Worm (Caenorhabditis elegans): ENCODE results near the gene F54E4.2.

ce11 chrX:14652058-14652457, 23.3 kb upstream of the F54E4.2 start:
- TF ChIP-seq cog-1 (tag; optimal IDR thresholded peaks at IDR 0.05) (no peak), flt-1 (GFP tag; IDR thresholded peaks at IDR 0.05) (no peak), tab-1 (GFP tag; IDR thresholded peaks at IDR 0.05) (no peak), ref-1 (GFP tag; conservative IDR thresholded peaks at IDR 0.05) (no peak), ztf-29 (GFP tag; IDR thresholded peaks at IDR 0.05) (no peak), T22C8.4 (GFP tag; IDR thresholded peaks at IDR 0.05) (no peak), med-1 (GFP tag; optimal IDR thresholded peaks at IDR 0.05; ENCODE audit: insufficient read depth) (no peak)
